Worm (Caenorhabditis elegans) whole organism, L4 larva: ENCODE results near the gene srlf-4.

ENCODE experiments used
- F10B5.3 ChIP-seq: sonication (generic microtip); optimal IDR thresholded peaks from 2 replicates; lab custom pipeline; 2016; ENCODE audit warnings: mild to moderate bottlenecking, missing genetic modification characterization, missing compliant biosample characterization
- T26A8.4 ChIP-seq: fragments of 200-800 bp; sonication (Bioruptor generic); IDR thresholded peaks from 2 replicates; pipeline ENCODE4 v1.3.6; 2022; ENCODE audit warnings: missing genetic modification characterization, missing compliant biosample characterization
- Y5F2A.4 ChIP-seq: fragments of 200-800 bp; sonication (Bioruptor generic); optimal IDR thresholded peaks from 2 replicates; lab custom pipeline; 2018; ENCODE audit warnings: mild to moderate bottlenecking, missing genetic modification characterization, missing compliant biosample characterization
- aha-1 ChIP-seq: fragments of 150-350 bp; peaks from one replicate; lab custom pipeline; 2014; ENCODE audit warnings: missing biosample characterization, missing genetic modification characterization
- aly-2 ChIP-seq: sonication (generic microtip); optimal IDR thresholded peaks from 2 replicates; lab custom pipeline; 2018; ENCODE audit warnings: missing biosample characterization, missing genetic modification characterization
- ama-1 ChIP-seq: fragments of 150-350 bp; optimal IDR thresholded peaks from 2 replicates; lab custom pipeline; 2014; ENCODE audit warnings: inconsistent platforms, mixed read lengths
- daf-16 ChIP-seq, 3 experiments: sonication (generic microtip); optimal IDR thresholded peaks; 2 replicates each; lab custom pipeline; 2016 to 2017; ENCODE audit warnings: missing genetic modification characterization in 3 of 3, missing genetic modification reagents in 3 of 3, mild to moderate bottlenecking in 2 of 3, missing compliant biosample characterization in 2 of 3, missing biosample characterization in 1 of 3, moderate library complexity in 1 of 3
- daf-8 ChIP-seq: fragments of 200-800 bp; sonication (Bioruptor generic); IDR thresholded peaks from 2 replicates; pipeline ENCODE4 v1.3.6; 2022; ENCODE audit warnings: missing genetic modification characterization, missing compliant biosample characterization
- dmd-6 ChIP-seq: fragments of 200-800 bp; sonication (Bioruptor generic); IDR thresholded peaks from 2 replicates; pipeline ENCODE4 v1.3.6; 2022; ENCODE audit warnings: missing genetic modification reagents, missing genetic modification characterization, missing compliant biosample characterization
- dmd-9 ChIP-seq: fragments of 200-800 bp; sonication (Bioruptor generic); IDR thresholded peaks from 2 replicates; pipeline ENCODE4 v1.3.6; 2022; ENCODE audit warnings: missing genetic modification reagents, missing genetic modification characterization, missing compliant biosample characterization
- dve-1 ChIP-seq: sonication (generic microtip); optimal IDR thresholded peaks from 2 replicates; lab custom pipeline; 2017; ENCODE audit warnings: antibody characterized with exemption, mild to moderate bottlenecking, missing genetic modification characterization, missing compliant biosample characterization; ENCODE audit not compliant: insufficient read depth
- fos-1 ChIP-seq: fragments of 150-350 bp; optimal IDR thresholded peaks from 2 replicates; lab custom pipeline; 2014; ENCODE audit warnings: missing biosample characterization, missing genetic modification characterization
- hlh-11 ChIP-seq: fragments of 200-800 bp; sonication (Bioruptor generic); optimal IDR thresholded peaks from 2 replicates; lab custom pipeline; 2018; ENCODE audit warnings: mild to moderate bottlenecking, missing genetic modification characterization, missing compliant biosample characterization
- lin-15B ChIP-seq: fragments of 150-350 bp; sonication (generic microtip); optimal IDR thresholded peaks from 3 replicates; lab custom pipeline; 2014; ENCODE audit warnings: missing biosample characterization, missing genetic modification characterization
- lin-38 ChIP-seq: fragments of 200-800 bp; sonication (Bioruptor generic); IDR thresholded peaks from 2 replicates; pipeline ENCODE4 v1.3.6; 2022; ENCODE audit warnings: missing genetic modification reagents, missing genetic modification characterization, missing compliant biosample characterization
- madf-5 ChIP-seq, 2 experiments: fragments of 200-800 bp; sonication (Bioruptor generic); IDR thresholded peaks; 2 replicates each; pipeline ENCODE4 v1.3.6; 2022; ENCODE audit warnings: missing compliant biosample characterization in 2 of 2, missing genetic modification characterization in 2 of 2
- mxl-3 ChIP-seq: fragments of 200-800 bp; sonication (Bioruptor generic); optimal IDR thresholded peaks from 2 replicates; lab custom pipeline; 2018; ENCODE audit warnings: mild to moderate bottlenecking, missing genetic modification characterization, missing compliant biosample characterization
- nhr-102 ChIP-seq: sonication (generic microtip); optimal IDR thresholded peaks from 2 replicates; lab custom pipeline; 2016; ENCODE audit warnings: mild to moderate bottlenecking, missing genetic modification characterization, moderate library complexity, missing compliant biosample characterization
- nhr-28 ChIP-seq: fragments of 150-350 bp; optimal IDR thresholded peaks from 2 replicates; lab custom pipeline; 2014; ENCODE audit warnings: missing biosample characterization, missing genetic modification characterization
- nhr-48 ChIP-seq: sonication (generic microtip); optimal IDR thresholded peaks from 2 replicates; lab custom pipeline; 2016; ENCODE audit warnings: mild to moderate bottlenecking, missing genetic modification characterization, missing compliant biosample characterization
- nhr-6 ChIP-seq: fragments of 150-350 bp; optimal IDR thresholded peaks from 2 replicates; lab custom pipeline; 2014; ENCODE audit warnings: missing biosample characterization, missing genetic modification characterization
- nhr-76 ChIP-seq: fragments of 150-350 bp; optimal IDR thresholded peaks from 2 replicates; lab custom pipeline; 2014; ENCODE audit warnings: missing biosample characterization, missing genetic modification characterization
- pha-4 ChIP-seq, 2 experiments: fragments of 150-350 bp in 1 of 2; fragments of 200-800 bp in 1 of 2; sonication (Bioruptor generic) in 1 of 2; IDR thresholded peaks in 1 of 2; optimal IDR thresholded peaks in 1 of 2; 2 replicates each; pipeline versions ENCODE4 v1.3.6 to Lab custom; 2014 to 2022; ENCODE audit warnings: missing genetic modification characterization in 2 of 2, missing genetic modification reagents in 2 of 2, missing biosample characterization in 1 of 2, missing compliant biosample characterization in 1 of 2
- pqm-1 ChIP-seq: sonication (generic microtip); optimal IDR thresholded peaks from 2 replicates; lab custom pipeline; 2017; ENCODE audit warnings: missing biosample characterization, missing genetic modification characterization
- saeg-2 ChIP-seq: fragments of 200-800 bp; sonication (Bioruptor generic); IDR thresholded peaks from 2 replicates; pipeline ENCODE4 v1.3.6; 2022; ENCODE audit warnings: missing genetic modification reagents, missing genetic modification characterization, missing compliant biosample characterization
- sdz-12 ChIP-seq: fragments of 200-800 bp; sonication (Bioruptor generic); optimal IDR thresholded peaks from 2 replicates; lab custom pipeline; 2018; ENCODE audit warnings: mild to moderate bottlenecking, missing genetic modification characterization, missing compliant biosample characterization
- snpc-4 ChIP-seq: fragments of 150-350 bp; optimal IDR thresholded peaks from 2 replicates; lab custom pipeline; 2014; ENCODE audit warnings: missing biosample characterization, missing genetic modification characterization
- tag-97 ChIP-seq: fragments of 200-800 bp; sonication (Bioruptor generic); IDR thresholded peaks from 2 replicates; pipeline ENCODE4 v1.3.6; 2022; ENCODE audit warnings: missing genetic modification characterization, missing compliant biosample characterization
- tra-1 ChIP-seq: fragments of 200-800 bp; sonication (Bioruptor generic); IDR thresholded peaks from 2 replicates; pipeline ENCODE4 v1.3.6; 2022; ENCODE audit warnings: missing genetic modification reagents, missing genetic modification characterization, missing compliant biosample characterization
- unc-130 ChIP-seq: sonication (generic microtip); optimal IDR thresholded peaks from 2 replicates; lab custom pipeline; 2016; ENCODE audit warnings: missing genetic modification reagents, missing genetic modification characterization, missing compliant biosample characterization
- unc-39 ChIP-seq: sonication (generic microtip); optimal IDR thresholded peaks from 2 replicates; lab custom pipeline; 2017; ENCODE audit warnings: missing biosample characterization, missing genetic modification characterization
- unc-62 ChIP-seq, 3 experiments: fragments of 150-350 bp in 1 of 3; sonication (generic microtip); optimal IDR thresholded peaks in 2 of 3; peaks in 1 of 3; 1 replicate in 1 of 3; 2 replicates in 2 of 3; lab custom pipeline; 2014 to 2017; ENCODE audit warnings: missing biosample characterization in 3 of 3, missing genetic modification characterization in 3 of 3, missing genetic modification reagents in 3 of 3, missing genotype in 1 of 3
- zag-1 ChIP-seq: fragments of 150-350 bp; optimal IDR thresholded peaks from 2 replicates; lab custom pipeline; 2014; ENCODE audit warnings: missing biosample characterization, missing genetic modification characterization
- ztf-11 ChIP-seq: fragments of 150-350 bp; optimal IDR thresholded peaks from 2 replicates; lab custom pipeline; 2014; ENCODE audit warnings: missing biosample characterization, missing genetic modification characterization

Gene srlf-4

DNA sequence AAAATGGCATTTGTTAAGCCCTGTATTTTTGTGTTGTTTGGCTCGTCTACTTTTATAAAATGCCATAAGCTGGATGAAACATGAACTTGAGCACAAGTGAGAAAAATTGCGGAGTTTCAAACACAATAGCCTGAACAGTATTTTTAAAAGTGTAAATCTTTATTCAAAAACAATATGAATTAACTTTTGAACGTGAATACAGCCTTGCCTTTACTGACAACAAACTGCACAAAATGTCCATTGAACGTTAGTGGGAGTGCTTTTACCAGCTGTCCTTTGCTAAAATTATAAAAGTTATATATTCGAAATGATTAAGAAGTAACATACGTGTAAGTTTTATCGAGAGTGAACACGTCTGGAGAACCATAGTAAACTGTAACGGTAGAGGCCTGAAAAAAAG is 43.1 kb upstream of the srlf-4 start:
- TF ChIP-seq Y5F2A.4 (no peak), unc-39 (no peak), unc-62 (GFP tag; optimal IDR thresholded peaks at IDR 0.05 in 1 of 2; lab: Kevin White, UChicago) (peak in 1 of 2 experiments; percentile 95), unc-62 (tag; optimal IDR thresholded peaks at IDR 0.05; lab: Kevin White, UChicago) (no peak)

DNA sequence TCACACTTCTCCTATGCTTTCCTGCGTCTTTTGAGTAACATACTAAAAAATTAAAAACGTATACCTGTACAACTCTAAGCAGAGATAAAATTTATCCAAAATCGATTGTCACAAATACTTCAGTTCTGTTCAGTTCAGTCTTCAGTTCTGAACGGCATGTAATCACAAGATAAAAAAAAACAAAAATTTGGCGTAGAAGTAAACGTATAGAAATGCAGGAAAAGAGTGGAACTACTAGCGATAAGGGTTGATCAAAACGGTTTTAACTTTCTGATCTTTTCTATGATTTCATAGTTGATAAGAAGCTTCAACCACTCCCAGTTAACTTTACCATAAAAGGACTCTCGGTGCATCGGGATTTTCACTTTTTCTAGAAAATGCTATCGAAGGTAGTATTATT is 40.8 kb upstream of the srlf-4 start, which contains the start of gene dod-22:
TSS of gene dod-22 (plus strand) at position 301 of the 400 bp plus-strand sequence.
- TF ChIP-seq mxl-3 (GFP tag; lab: Kevin White, UChicago) (no peak), pqm-1 (peak; percentile 29)

DNA sequence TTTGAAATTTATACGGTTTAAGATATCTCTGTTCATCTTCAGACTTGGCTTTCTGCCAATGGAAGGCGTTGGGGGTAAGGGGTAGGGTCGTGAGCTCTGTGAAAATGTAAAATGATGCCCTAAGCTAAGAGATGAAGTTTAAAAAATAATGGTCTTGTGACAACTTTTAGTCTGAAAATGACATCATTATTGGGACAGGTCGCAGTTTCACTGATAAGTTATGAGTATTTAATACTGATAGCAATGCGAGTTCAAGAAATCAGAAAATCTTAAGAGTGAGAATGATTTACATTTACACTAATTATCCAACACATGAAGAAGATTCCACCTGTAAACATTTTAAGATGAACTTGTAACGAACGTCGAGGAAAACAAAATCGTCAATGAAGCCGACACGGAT is 40.4 kb upstream of the srlf-4 start:
- TF ChIP-seq hlh-11 (peak; percentile 1), pqm-1 (peak; percentile 43), dmd-9 (GFP tag; lab: Robert Waterston, UW) (no peak), dve-1 (tag; lab: Kevin White, UChicago) (peak; percentile 21), nhr-28 (tag; lab: Kevin White, UChicago) (peak; percentile 20), ama-1 (lab: Kevin White, UChicago) (no peak), dmd-6 (GFP tag; lab: Robert Waterston, UW) (peak; percentile 62), sdz-12 (GFP tag; lab: Kevin White, UChicago) (no peak), unc-62 (GFP tag; optimal IDR thresholded peaks at IDR 0.05 in 1 of 2; lab: Kevin White, UChicago) (peak in 1 of 2 experiments; percentile 20), unc-62 (tag; optimal IDR thresholded peaks at IDR 0.05; lab: Kevin White, UChicago) (no peak)

DNA sequence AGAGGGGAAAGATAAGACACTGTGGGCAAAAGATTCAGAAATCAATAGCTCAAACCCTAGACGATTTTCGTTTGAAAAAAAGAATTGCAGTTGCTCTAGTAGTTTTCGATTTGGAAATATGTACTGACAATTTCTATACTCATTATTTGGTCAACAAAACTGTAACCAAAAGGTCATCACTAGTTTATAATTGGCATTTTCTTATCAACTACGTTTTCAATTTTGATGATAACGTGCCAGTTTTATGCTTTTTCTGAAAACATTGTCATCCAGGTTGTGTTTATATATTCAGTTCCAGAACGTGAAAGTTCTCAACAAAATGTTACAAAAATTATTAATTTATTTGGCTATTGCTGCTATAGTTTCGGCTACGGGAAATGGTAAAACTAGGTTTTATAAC is 38.3 kb upstream of the srlf-4 start, which contains the start of gene F55G11.8:
TSS of gene F55G11.8 (plus strand) at position 245 of the 400 bp plus-strand sequence.
- TF ChIP-seq saeg-2 (no peak), nhr-76 (tag; lab: Kevin White, UChicago) (no peak), zag-1 (tag; lab: Kevin White, UChicago) (no peak), pqm-1 (peak; percentile 84), aly-2 (tag; lab: Kevin White, UChicago) (no peak), nhr-102 (tag; lab: Kevin White, UChicago) (no peak), lin-15B (no peak), F10B5.3 (tag; lab: Kevin White, UChicago) (no peak), nhr-6 (peak; percentile 82), fos-1 (no peak), snpc-4 (no peak), nhr-48 (tag; lab: Kevin White, UChicago) (no peak), mxl-3 (GFP tag; lab: Kevin White, UChicago) (no peak), lin-38 (GFP tag; lab: Robert Waterston, UW) (no peak), nhr-28 (tag; lab: Kevin White, UChicago) (peak; percentile 62), ztf-11 (tag; lab: Kevin White, UChicago) (no peak), pha-4 (GFP tag; IDR thresholded peaks at IDR 0.05; lab: Robert Waterston, UW) (no peak), pha-4 (tag; optimal IDR thresholded peaks at IDR 0.05; lab: Kevin White, UChicago) (no peak), tra-1 (GFP tag; lab: Robert Waterston, UW) (no peak), T26A8.4 (GFP tag; lab: Robert Waterston, UW) (no peak), daf-16 (GFP tag; optimal IDR thresholded peaks at IDR 0.05; lab: Kevin White, UChicago) (no peak), daf-16 (tag; optimal IDR thresholded peaks at IDR 0.05; lab: Kevin White, UChicago) (peak; percentile 94), daf-8 (GFP tag; lab: Robert Waterston, UW) (no peak), unc-130 (GFP tag; lab: Kevin White, UChicago) (no peak), Y5F2A.4 (no peak), aha-1 (tag; lab: Kevin White, UChicago) (no peak), dmd-6 (GFP tag; lab: Robert Waterston, UW) (0 out of 2 replicates have a peak, but pooled peaks have one; percentile 20), tag-97 (GFP tag; lab: Robert Waterston, UW) (no peak)

DNA sequence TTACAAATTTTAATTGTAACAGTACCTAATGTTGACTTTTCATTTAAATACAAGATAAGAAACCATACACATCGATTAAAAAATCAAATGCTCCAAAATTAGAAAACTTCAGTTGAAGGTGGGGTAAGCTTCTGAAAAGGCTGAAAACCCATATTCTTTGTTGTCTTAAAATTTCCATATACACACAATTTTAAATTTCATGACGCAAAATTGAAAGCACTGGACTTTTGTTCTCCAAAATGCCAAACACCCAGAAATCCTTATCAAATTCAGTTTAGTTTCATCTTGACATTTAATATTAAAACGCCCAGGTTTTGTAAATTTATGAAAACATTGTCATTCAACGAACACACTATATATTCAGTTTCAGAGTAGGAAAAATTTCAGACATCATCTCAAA is 35.9 kb upstream of the srlf-4 start, which contains the start of gene F55G11.7:
TSS of gene F55G11.7 (plus strand) at position 301 of the 400 bp plus-strand sequence.
- peak in 1 of 2 experiments; percentile 39 for TF ChIP-seq unc-62 (GFP tag; optimal IDR thresholded peaks at IDR 0.05 in 1 of 2; lab: Kevin White, UChicago)
- TF ChIP-seq unc-62 (tag; optimal IDR thresholded peaks at IDR 0.05; lab: Kevin White, UChicago) = no peak
- TF ChIP-seq madf-5 (GFP tag; IDR thresholded peaks at IDR 0.05; lab: Robert Waterston, UW) = no peak
